Worm (Caenorhabditis elegans): ENCODE data around the gene pah-1.

DNA sequence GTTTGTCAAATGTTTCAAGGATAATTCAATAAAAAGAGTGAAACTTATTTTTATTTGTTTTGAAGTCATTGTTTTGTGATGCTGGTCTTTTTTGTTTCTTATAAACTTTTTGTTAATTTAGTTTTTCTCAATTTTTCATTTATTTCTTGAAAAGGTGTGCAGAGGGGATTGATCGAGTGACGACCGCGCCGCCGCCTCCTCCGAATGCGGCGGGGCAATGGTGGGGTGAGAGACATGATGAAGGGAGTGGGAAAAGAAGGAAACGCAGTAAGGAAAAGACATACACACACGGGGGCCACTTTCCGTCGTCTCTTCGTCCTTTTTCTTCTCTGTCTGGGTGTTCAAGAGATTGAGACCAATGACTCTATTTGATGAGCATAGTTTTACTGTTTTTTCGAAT is 2.6 kb upstream of the pah-1 start:
- no peak for TF ChIP-seq dmd-4 (tag; optimal IDR thresholded peaks at IDR 0.05; ENCODE audit: borderline replicate concordance)
- no peak for TF ChIP-seq ama-1 (optimal IDR thresholded peaks at IDR 0.05)
- TF ChIP-seq sox-2 (GFP tag; IDR thresholded peaks at IDR 0.05), result no peak
- TF ChIP-seq hlh-30 (tag; optimal IDR thresholded peaks at IDR 0.05; ENCODE audit: insufficient read depth), result no peak
- no peak for TF ChIP-seq npax-4 (tag; optimal IDR thresholded peaks at IDR 0.05)
- no peak for TF ChIP-seq elt-2 (tag; optimal IDR thresholded peaks at IDR 0.05)
- TF ChIP-seq nfya-1 (tag; optimal IDR thresholded peaks at IDR 0.05), result peak; percentile 53
- TF ChIP-seq ahr-1 (tag; optimal IDR thresholded peaks at IDR 0.05), result no peak
- no peak for TF ChIP-seq ztf-16 (tag; optimal IDR thresholded peaks at IDR 0.05)
- TF ChIP-seq dve-1 (tag; optimal IDR thresholded peaks at IDR 0.05), result no peak
